Worm (Caenorhabditis elegans) whole organism, dauer: Measurements from ENCODE around the gene fbxa-196.

Experiments used
- unc-62 ChIP-seq: sonication (generic microtip); optimal IDR thresholded peaks from 2 replicates; lab custom pipeline; 2017; ENCODE audit warnings: missing biosample characterization, missing genetic modification reagents, missing genetic modification characterization

The fbxa-196 gene

ce11 chrV:6430526-6431371, 17.7 kb upstream of the fbxa-196 start:
- no peak for TF ChIP-seq unc-62

ce11 chrV:6433446-6434178, 14.8 kb upstream of the fbxa-196 start, which contains the start of the genes gad-1 and erfa-1:
TSS of gene gad-1 (minus strand) at chrV:6433496.
TSS of gene erfa-1 (plus strand) at chrV:6434128.
- TF ChIP-seq unc-62 = no peak

ce11 chrV:6436332-6436731, 12.1 kb upstream of the fbxa-196 start, which contains the start of gene hpo-19:
TSS of gene hpo-19 (plus strand) at chrV:6436645.
- TF ChIP-seq unc-62 = no peak

- no peak for TF ChIP-seq unc-62
These were observed 9.9 kb upstream of the fbxa-196 start, which contains the start of gene T05H4.4 for ce11 chrV:6438601-6439000. TSS of gene T05H4.4 (plus strand) at chrV:6438901.

ce11 chrV:6441613-6442012, 6.8 kb upstream of the fbxa-196 start, which contains the start of gene T05H4.15:
TSS of gene T05H4.15 (minus strand) at chrV:6441713.
- no peak for TF ChIP-seq unc-62

- TF ChIP-seq unc-62 = no peak
These were observed 6.4 kb upstream of the fbxa-196 start, which contains the start of gene T05H4.3 for ce11 chrV:6442037-6442436. TSS of gene T05H4.3 (plus strand) at chrV:6442337.

ce11 chrV:6450129-6451011, 1.9 kb downstream of the fbxa-196 start, which contains the start of gene acl-8:
TSS of gene acl-8 (plus strand) at chrV:6450870.
- no peak for TF ChIP-seq unc-62

- no peak for TF ChIP-seq unc-62
These were observed 4.7 kb downstream of the fbxa-196 start, which contains the start of gene acl-9 for ce11 chrV:6453122-6453521. TSS of gene acl-9 (plus strand) at chrV:6453226.

ce11 chrV:6456903-6457302, 8.4 kb downstream of the fbxa-196 start:
- no peak for TF ChIP-seq unc-62

ce11 chrV:6458302-6458998, 10.0 kb downstream of the fbxa-196 start:
- no peak for TF ChIP-seq unc-62

- no peak for TF ChIP-seq unc-62
These were observed 12.8 kb downstream of the fbxa-196 start for ce11 chrV:6461250-6461649.

- TF ChIP-seq unc-62 = no peak
These were observed 14.2 kb downstream of the fbxa-196 start for ce11 chrV:6462606-6463005.

ce11 chrV:6464238-6464637, 15.8 kb downstream of the fbxa-196 start:
- TF ChIP-seq unc-62 = no peak

- no peak for TF ChIP-seq unc-62
These were observed 16.3 kb downstream of the fbxa-196 start, which contains the start of gene unc-83 for ce11 chrV:6464765-6465164. TSS of gene unc-83 (plus strand) at chrV:6465065.

ce11 chrV:6467676-6468075, 19.2 kb downstream of the fbxa-196 start:
- TF ChIP-seq unc-62 = no peak

ce11 chrV:6471208-6471607, 22.8 kb downstream of the fbxa-196 start:
- TF ChIP-seq unc-62 = no peak
